Fruit fly (Drosophila melanogaster): ENCODE results near the gene CG13458.

The CG13458 gene

DNA sequence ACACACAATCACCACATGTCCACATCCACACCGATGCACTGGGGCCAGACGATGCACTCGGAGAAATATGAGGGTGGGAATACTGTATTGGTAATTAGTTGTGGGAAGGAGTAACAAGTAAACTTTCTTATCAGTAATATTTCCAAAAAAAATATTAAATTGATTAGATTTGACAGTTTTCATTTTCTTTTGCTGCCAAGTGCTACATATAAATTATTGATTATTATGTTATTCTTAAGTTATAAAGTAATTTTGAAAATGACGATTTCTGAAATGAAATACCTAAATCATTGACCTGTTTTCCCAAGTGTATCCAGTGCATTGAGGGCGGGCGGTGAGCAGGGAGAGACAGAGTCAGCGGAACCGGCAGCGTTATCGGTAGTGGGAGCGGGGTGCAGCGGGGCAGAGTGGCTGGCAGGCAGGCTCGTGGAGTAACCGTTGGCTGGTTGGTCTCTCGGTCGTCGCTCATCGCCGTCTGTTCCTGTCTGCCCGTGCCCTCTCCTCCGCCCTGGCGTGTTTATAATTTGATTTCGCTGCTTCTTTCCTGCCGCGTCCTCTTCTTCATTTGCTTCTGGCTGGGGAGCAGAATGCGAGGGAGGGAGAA lies 5.5 kb upstream of the CG13458 start (continued):
- TF ChIP-seq CG32532 (GFP tag; IDR thresholded peaks at IDR 0.05) (0 out of 2 replicates have a peak, but pooled peaks have one; percentile 20), Dbx (GFP tag; IDR thresholded peaks at IDR 0.05) (no peak), ATbp (GFP tag; optimal IDR thresholded peaks at IDR 0.05) (peak; percentile 40), CG6654 (GFP tag; optimal IDR thresholded peaks at IDR 0.05) (peak; percentile 40), Lhr (GFP tag; optimal IDR thresholded peaks at IDR 0.05) (no peak), Six4 (GFP tag; optimal IDR thresholded peaks at IDR 0.05) (peak; percentile 47), CG1529 (GFP tag; optimal IDR thresholded peaks at IDR 0.05) (peak; percentile 58), Rfx (GFP tag; IDR thresholded peaks at IDR 0.05) (no peak), trem (tag; optimal IDR thresholded peaks at IDR 0.05) (peak; percentile 43), ssp (GFP tag; IDR thresholded peaks at IDR 0.05) (0 out of 2 replicates have a peak, but pooled peaks have one; percentile 16), CG3407 (GFP tag; optimal IDR thresholded peaks at IDR 0.05) (peak; percentile 52), CG11560 (tag; IDR thresholded peaks at IDR 0.05) (0 out of 3 replicates have a peak, but pooled peaks have one; percentile 10), CG31224 (GFP tag; IDR thresholded peaks at IDR 0.05) (no peak)

- no peak for TF ChIP-seq slou (GFP tag; optimal IDR thresholded peaks at IDR 0.05)
- no peak for TF ChIP-seq CHES-1-like (GFP tag; optimal IDR thresholded peaks at IDR 0.05)
- no peak for TF ChIP-seq ab (GFP tag; optimal IDR thresholded peaks at IDR 0.05)
- no peak for TF ChIP-seq pros (GFP tag; optimal IDR thresholded peaks at IDR 0.05)
- no peak for TF ChIP-seq peb (GFP tag; IDR thresholded peaks at IDR 0.05)
- peak; percentile 37; the same call in 1 of the 3 replicates for TF ChIP-seq z (GFP tag; IDR thresholded peaks at IDR 0.05)
Measured at dm6 chr3L:15108524-15108923, 4.8 kb upstream of the CG13458 start.

DNA sequence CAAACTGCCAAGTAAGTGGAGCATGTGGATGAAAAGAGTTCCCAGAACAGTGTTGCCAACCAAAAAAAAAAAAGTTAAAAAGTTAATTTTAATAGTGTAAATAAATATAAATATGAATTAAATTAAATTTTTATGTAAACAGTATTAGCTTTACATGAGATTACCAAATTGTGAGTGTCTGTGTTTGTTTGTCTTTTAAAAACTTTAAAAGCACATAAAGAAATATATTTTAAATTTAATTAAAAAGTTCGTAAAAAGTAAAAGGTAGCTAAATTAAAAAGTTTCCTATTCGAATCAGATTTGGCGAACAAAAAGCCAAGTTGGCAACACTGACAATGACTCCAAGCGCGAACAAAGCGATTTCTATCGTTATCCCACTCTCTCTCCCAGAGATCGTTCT lies 4.4 kb upstream of the CG13458 start:
- TF ChIP-seq CG2120 (GFP tag; optimal IDR thresholded peaks at IDR 0.05) (no peak), Sry-β (GFP tag; optimal IDR thresholded peaks at IDR 0.05) (peak; percentile 68), CG18262 (tag; optimal IDR thresholded peaks at IDR 0.05) (peak; percentile 12), scrt (GFP tag; optimal IDR thresholded peaks at IDR 0.05) (no peak), cwo (GFP tag; optimal IDR thresholded peaks at IDR 0.05) (no peak), Ets65A (GFP tag) (peak; percentile 20)

DNA sequence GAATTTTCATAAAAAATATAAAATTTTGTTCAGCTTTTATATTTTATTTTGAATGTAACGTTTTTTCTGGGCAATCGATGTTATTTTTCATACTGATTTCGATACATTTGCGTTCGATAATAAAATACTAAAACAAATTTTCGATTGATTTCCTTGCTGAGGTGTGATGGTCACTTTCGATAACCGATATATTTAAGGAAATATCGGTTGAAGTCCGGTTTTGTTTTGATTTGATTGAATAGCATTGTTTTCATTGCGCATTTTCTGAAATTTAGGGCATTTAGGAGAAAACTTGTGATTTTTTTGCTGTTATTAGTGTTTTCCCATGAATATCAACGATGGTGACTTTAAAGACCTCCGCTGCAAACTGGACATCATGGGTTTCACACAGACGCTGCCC lies 3.2 kb downstream of the CG13458 start, which contains the start of gene Cep135:
Gene Cep135 (plus strand): TSS at position 202 of the 400 bp plus-strand sequence.
- TF ChIP-seq NK7.1 (GFP tag; optimal IDR thresholded peaks at IDR 0.05) = no peak
- TF ChIP-seq gce (GFP tag; IDR thresholded peaks at IDR 0.05) = no peak
- TF ChIP-seq CG15479 (GFP tag; optimal IDR thresholded peaks at IDR 0.05) = peak; percentile 53
- no peak for TF ChIP-seq CG1024 (GFP tag; IDR thresholded peaks at IDR 0.05)
- TF ChIP-seq bab2 (GFP tag; optimal IDR thresholded peaks at IDR 0.05) = no peak
- TF ChIP-seq CG2116 (GFP tag; optimal IDR thresholded peaks at IDR 0.05) = peak; percentile 84
- TF ChIP-seq CG6765 (GFP tag; optimal IDR thresholded peaks at IDR 0.05) = no peak
- TF ChIP-seq Ets97D (GFP tag; optimal IDR thresholded peaks at IDR 0.05) = peak; percentile 23
- TF ChIP-seq croc (GFP tag; conservative IDR thresholded peaks at IDR 0.05) = no peak
- no peak for TF ChIP-seq zen (tag; optimal IDR thresholded peaks at IDR 0.05)
- peak; percentile 87 for TF ChIP-seq Bgb (GFP tag; IDR thresholded peaks at IDR 0.05; ENCODE audit: partially characterized antibody)
- no peak for TF ChIP-seq sc (optimal IDR thresholded peaks at IDR 0.05)
- no peak for TF ChIP-seq sc (GFP tag; optimal IDR thresholded peaks at IDR 0.05)
- TF ChIP-seq Stat92E (GFP tag; optimal IDR thresholded peaks at IDR 0.05) = peak in 1 of 3 experiments; percentile 15
- no peak for TF ChIP-seq repo (GFP tag; optimal IDR thresholded peaks at IDR 0.05)
- TF ChIP-seq CG14710 (tag; optimal IDR thresholded peaks at IDR 0.05) = peak; percentile 54
- peak; percentile 82 for TF ChIP-seq Scr (GFP tag; IDR thresholded peaks at IDR 0.05; ENCODE audit: partially characterized antibody)
- TF ChIP-seq HmgZ (tag; optimal IDR thresholded peaks at IDR 0.05) = no peak
- TF ChIP-seq CG4617 (GFP tag; optimal IDR thresholded peaks at IDR 0.05; ENCODE audit: borderline replicate concordance) = peak; percentile 36
- TF ChIP-seq Sin3A (optimal IDR thresholded peaks at IDR 0.05) = no peak
- TF ChIP-seq NfI (GFP tag; optimal IDR thresholded peaks at IDR 0.05) = no peak
- TF ChIP-seq tio (GFP tag; optimal IDR thresholded peaks at IDR 0.05) = no peak
- TF ChIP-seq CG9932 (GFP tag; IDR thresholded peaks at IDR 0.05) = no peak

All from whole organism, embryonic.